Worm (Caenorhabditis elegans): ENCODE measurements around the gene E02C12.6.

E02C12.6 gene

ce11 chrV:9338452-9338851 is 32.4 kb downstream of the E02C12.6 start (continued):
- TF ChIP-seq snpc-1.2 (GFP tag; IDR thresholded peaks at IDR 0.05) (no peak; the same call in 1 of the 2 replicates), lin-39 (tag; optimal IDR thresholded peaks at IDR 0.05) (no peak)

DNA sequence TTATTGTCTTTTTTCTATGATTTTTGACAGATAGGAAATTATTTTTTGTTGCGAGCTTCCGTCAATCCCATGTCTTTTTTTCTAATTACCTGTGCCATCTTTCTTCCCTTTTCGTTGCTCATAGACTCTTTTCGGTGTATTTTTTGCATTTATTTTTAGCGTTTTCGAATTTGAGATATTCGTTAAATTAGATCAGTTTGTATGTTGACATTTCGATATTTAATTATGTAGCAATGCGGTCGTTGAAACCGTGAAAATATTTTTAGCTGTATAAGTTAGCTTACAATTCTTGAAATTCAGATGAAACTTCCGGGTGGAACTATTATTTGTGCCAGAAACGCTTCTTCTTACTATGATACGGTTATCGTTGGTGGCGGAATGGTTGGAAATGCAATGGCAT is 34.4 kb downstream of the E02C12.6 start, which contains the start of gene coq-6:
coq-6 (plus strand) TSS at position 301 of the 400 bp plus-strand sequence.
- TF ChIP-seq Y75B8A.6 (GFP tag; IDR thresholded peaks at IDR 0.05) (no peak), aha-1 (tag) (peak; percentile 69)

ce11 chrV:9334216-9334615 is 36.7 kb downstream of the E02C12.6 start, which contains the start of gene ucp-4:
Gene ucp-4, plus strand, starts transcription at chrV:9334298.
- TF ChIP-seq tra-1 (GFP tag; IDR thresholded peaks at IDR 0.05) (0 out of 2 replicates have a peak, but pooled peaks have one; percentile 35), spr-3 (GFP tag; optimal IDR thresholded peaks at IDR 0.05) (no peak), hlh-30 (tag; optimal IDR thresholded peaks at IDR 0.05; ENCODE audit: insufficient read depth) (peak; percentile 14), pqm-1 (tag; optimal IDR thresholded peaks at IDR 0.05) (no peak), Y5F2A.4 (GFP tag; optimal IDR thresholded peaks at IDR 0.05) (no peak), vab-7 (GFP tag; IDR thresholded peaks at IDR 0.05) (no peak), hlh-11 (tag; optimal IDR thresholded peaks at IDR 0.05) (peak; percentile 29), lsy-2 (tag; optimal IDR thresholded peaks at IDR 0.05) (no peak), nhr-102 (tag; optimal IDR thresholded peaks at IDR 0.05) (no peak), duxl-1 (tag; optimal IDR thresholded peaks at IDR 0.05; ENCODE audit: poor library complexity) (no peak), dpl-1 (GFP tag; optimal IDR thresholded peaks at IDR 0.05) (no peak), mxl-3 (GFP tag; optimal IDR thresholded peaks at IDR 0.05) (no peak), madf-5 (GFP tag; IDR thresholded peaks at IDR 0.05) (no peak), nhr-28 (tag; optimal IDR thresholded peaks at IDR 0.05) (peak; percentile 4), aly-2 (tag; optimal IDR thresholded peaks at IDR 0.05) (no peak), dve-1 (tag; optimal IDR thresholded peaks at IDR 0.05; ENCODE audit: insufficient read depth) (peak; percentile 8), T20F7.1 (GFP tag; optimal IDR thresholded peaks at IDR 0.05) (peak; percentile 85), dmd-6 (GFP tag; IDR thresholded peaks at IDR 0.05) (peak; percentile 75), mes-2 (tag; optimal IDR thresholded peaks at IDR 0.05; ENCODE audit: poor library complexity, severe bottlenecking) (no peak), daf-16 (GFP tag; optimal IDR thresholded peaks at IDR 0.05) (no peak), daf-16 (tag; optimal IDR thresholded peaks at IDR 0.05) (peak; percentile 20), mxl-2 (GFP tag; conservative IDR thresholded peaks at IDR 0.05) (no peak), D1046.2 (GFP tag; IDR thresholded peaks at IDR 0.05) (no peak), ceh-20 (GFP tag; IDR thresholded peaks at IDR 0.05) (peak; percentile 62; the same call in 1 of the 2 replicates), unc-62 (GFP tag; optimal IDR thresholded peaks at IDR 0.05 in 1 of 2) (peak in 1 of 2 experiments; percentile 30), unc-62 (tag; optimal IDR thresholded peaks at IDR 0.05) (no peak)

- TF ChIP-seq ceh-28 (tag; optimal IDR thresholded peaks at IDR 0.05) (no peak), ceh-62 (tag; optimal IDR thresholded peaks at IDR 0.05) (no peak), nhr-41 (GFP tag; IDR thresholded peaks at IDR 0.05) (no peak), pqm-1 (tag; optimal IDR thresholded peaks at IDR 0.05) (no peak), snpc-1.2 (GFP tag; IDR thresholded peaks at IDR 0.05) (no peak), daf-8 (GFP tag; IDR thresholded peaks at IDR 0.05) (no peak), nhr-10 (tag; optimal IDR thresholded peaks at IDR 0.05) (no peak), nhr-237 (tag; optimal IDR thresholded peaks at IDR 0.05) (no peak), R02D3.7 (tag; optimal IDR thresholded peaks at IDR 0.05) (no peak), lsy-2 (tag; optimal IDR thresholded peaks at IDR 0.05) (no peak), dmd-6 (GFP tag; IDR thresholded peaks at IDR 0.05) (peak; percentile 31; the same call in 1 of the 2 replicates), nhr-11 (tag; optimal IDR thresholded peaks at IDR 0.05) (no peak), madf-5 (GFP tag; IDR thresholded peaks at IDR 0.05) (no peak), lin-15B (tag; optimal IDR thresholded peaks at IDR 0.05) (no peak), F49E8.2 (tag; optimal IDR thresholded peaks at IDR 0.05; ENCODE audit: borderline replicate concordance) (no peak), spr-3 (GFP tag; optimal IDR thresholded peaks at IDR 0.05) (no peak), spr-1 (tag; optimal IDR thresholded peaks at IDR 0.05) (no peak), madf-9 (GFP tag; conservative IDR thresholded peaks at IDR 0.05) (no peak), dve-1 (tag; optimal IDR thresholded peaks at IDR 0.05; ENCODE audit: insufficient read depth) (no peak), daf-16 (GFP tag; optimal IDR thresholded peaks at IDR 0.05) (no peak), daf-16 (tag; optimal IDR thresholded peaks at IDR 0.05) (peak; percentile 34), unc-39 (tag; optimal IDR thresholded peaks at IDR 0.05) (no peak), nhr-48 (tag; optimal IDR thresholded peaks at IDR 0.05) (no peak), tag-97 (GFP tag; IDR thresholded peaks at IDR 0.05) (no peak)
Observed at ce11 chrV:9333316-9334048, 37.4 kb downstream of the E02C12.6 start, which contains the start of gene acl-14. Gene acl-14, minus strand, starts transcription at chrV:9333631.
